Fruit fly (Drosophila melanogaster) S2 (cell line): ENCODE data around the gene CG1979.
A peak's percentile ranks its signal among the peaks of the same experiment; 100 is the strongest.

ENCODE experiments used
- CG8478 ChIP-seq: fragments of >200 bp; optimal IDR thresholded peaks from 2 replicates; lab custom pipeline; 2018
- CTCF ChIP-seq, 2 experiments: fragments of >200 bp; optimal IDR thresholded peaks; 2 replicates each; lab custom pipeline; 2018

The CG1979 gene

DNA sequence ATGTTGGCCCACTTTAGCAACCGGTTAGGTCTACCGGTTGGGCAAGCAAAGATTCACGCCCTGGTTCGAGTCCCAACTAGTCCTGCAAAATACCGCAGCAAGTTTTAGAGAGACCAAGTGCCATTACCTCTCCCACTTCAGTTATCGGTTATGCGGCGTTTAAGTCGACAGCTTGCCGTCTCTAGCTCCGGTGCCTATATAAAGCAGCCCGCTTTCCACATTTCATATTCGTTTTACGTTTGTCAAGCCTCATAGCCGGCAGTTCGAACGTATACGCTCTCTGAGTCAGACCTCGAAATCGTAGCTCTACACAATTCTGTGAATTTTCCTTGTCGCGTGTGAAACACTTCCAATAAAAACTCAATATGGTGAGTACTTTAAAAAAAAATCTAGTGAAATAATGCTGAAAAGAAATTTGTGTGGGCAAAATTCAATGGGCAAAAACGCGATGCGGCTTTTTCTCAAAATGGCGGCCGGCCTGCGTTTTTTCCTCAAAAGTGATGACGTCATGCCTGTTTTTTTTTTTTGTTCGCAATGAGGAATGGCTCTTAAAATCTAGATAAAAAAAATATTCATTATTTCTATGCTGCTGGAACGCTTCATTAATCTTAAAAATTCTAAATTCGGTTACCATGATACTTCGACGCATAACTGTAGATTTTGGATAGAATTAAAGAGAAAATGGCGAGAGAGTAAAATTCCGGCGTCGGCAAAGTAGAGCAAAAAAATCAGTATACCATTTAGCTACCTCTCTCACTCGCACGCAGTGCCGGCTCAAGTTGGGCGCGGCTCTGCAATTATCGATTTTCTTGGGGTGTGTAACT is 32.2 kb downstream of the CG1979 start, which contains the start of gene alphaTub84B:
Gene alphaTub84B (plus strand): TSS at position 223 of the 824 bp plus-strand sequence.
- TF ChIP-seq CTCF (optimal IDR thresholded peaks at IDR 0.05; lab: Kevin White, UChicago) (peak; percentile 49 to 59), CG8478 (lab: Kevin White, UChicago) (no peak)

DNA sequence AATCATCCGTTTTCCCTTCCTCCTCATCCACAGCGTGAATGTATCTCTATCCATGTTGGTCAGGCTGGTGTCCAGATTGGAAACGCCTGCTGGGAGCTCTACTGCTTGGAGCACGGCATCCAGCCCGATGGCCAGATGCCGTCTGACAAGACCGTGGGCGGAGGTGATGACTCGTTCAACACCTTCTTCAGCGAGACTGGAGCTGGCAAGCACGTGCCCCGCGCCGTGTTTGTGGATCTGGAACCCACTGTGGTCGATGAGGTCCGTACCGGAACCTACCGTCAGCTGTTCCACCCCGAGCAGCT is 32.8 kb downstream of the CG1979 start:
- TF ChIP-seq CTCF (optimal IDR thresholded peaks at IDR 0.05; lab: Kevin White, UChicago) (no peak), CG8478 (lab: Kevin White, UChicago) (no peak)

DNA sequence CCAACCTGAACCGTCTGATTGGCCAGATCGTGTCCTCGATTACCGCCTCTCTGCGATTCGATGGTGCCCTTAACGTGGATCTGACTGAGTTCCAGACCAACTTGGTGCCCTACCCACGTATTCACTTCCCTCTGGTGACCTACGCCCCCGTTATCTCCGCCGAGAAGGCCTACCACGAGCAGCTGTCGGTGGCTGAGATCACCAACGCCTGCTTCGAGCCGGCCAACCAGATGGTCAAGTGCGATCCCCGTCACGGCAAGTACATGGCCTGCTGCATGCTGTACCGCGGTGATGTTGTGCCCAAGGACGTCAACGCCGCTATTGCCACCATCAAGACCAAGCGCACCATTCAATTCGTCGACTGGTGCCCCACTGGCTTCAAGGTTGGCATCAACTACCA is 33.5 kb downstream of the CG1979 start:
- TF ChIP-seq CG8478 (lab: Kevin White, UChicago) (no peak), CTCF (optimal IDR thresholded peaks at IDR 0.05; lab: Kevin White, UChicago) (no peak)

DNA sequence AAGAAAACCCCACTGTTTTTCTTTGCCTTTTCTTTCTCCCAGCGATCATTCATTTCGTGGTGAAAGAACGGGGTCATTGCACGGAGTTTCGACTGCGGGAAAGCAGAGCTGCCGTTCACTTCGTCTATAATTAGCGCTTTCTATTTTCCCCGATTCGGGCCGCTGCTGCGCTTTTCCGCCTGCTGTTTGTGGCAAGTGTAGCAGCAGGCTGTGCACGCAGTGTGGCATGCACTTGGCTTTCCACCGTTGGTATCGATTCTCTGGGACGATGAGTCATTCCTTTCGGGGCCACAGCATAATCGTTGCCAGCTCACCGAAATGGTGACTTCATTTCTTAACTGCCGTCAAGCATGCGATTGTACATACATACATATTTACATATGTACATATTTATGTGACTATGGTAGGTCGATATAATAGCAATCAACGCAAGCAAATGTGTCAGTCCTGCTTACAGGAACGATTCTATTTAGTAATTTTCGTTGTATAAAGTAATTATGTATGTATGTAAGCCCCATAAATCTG is 34.5 kb downstream of the CG1979 start:
- TF ChIP-seq CTCF (optimal IDR thresholded peaks at IDR 0.05; lab: Kevin White, UChicago), result peak in 1 of 2 experiments; percentile 17
- TF ChIP-seq CG8478 (lab: Kevin White, UChicago), result no peak

DNA sequence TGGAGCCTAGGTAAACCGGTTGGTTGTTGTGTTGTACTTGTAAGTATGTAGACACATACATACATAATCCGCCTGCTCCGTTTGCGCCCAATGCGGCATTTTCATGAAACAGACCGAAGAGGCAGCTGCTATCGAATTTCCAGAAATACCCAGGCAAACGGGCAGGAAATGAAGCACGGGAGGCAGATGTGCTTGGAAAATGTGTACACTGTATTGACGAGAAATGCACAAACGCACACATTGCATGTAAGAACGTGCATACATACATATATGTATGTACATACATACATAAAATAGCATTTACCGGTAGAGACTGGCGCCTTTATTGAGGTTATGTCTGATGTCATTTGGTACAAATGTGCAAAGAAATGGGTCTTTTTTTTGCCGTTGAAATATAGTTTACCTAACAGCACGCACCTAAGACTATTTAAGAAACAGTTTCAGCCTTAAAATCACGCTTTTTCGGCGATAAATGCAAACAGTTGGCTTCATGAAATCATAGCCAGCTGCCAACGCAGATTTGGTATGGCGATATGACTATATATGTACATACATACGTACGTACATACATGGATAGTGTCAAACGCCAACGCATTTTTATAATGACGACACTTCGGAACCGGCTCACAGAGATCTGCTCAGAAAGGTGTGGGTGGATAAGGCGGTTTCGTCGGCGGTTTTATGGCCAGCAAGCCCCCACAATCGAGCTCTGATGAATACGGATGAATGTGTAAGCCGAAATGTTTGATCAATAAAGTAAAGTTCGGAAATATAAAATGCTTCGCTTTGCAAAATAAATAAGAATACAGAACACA is 35.3 kb downstream of the CG1979 start:
- no peak for TF ChIP-seq CTCF (optimal IDR thresholded peaks at IDR 0.05; lab: Kevin White, UChicago)
- no peak for TF ChIP-seq CG8478 (lab: Kevin White, UChicago)

DNA sequence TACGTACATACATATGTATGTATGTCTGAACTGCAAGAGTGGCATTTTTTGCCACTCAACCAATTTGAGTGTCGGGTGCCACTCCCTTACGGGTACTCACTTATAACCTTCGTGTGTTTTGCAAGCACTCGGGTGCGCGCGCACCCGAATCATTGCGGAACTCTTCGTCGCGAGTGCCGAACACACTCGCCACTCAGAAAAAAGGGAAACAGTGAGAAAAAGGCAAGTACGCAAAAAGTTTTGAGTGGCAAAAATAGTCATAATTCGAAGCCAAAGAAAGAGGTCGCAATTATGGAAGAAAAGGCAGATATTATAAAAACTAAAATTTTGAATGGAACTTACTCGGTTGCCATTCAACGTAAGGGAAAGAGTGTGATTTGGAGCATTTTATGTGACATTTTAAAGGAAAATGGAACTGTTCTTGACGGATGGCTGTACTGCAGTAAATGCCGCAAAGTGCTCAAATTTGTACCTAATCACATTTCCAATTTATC is 36.0 kb downstream of the CG1979 start:
- no peak for TF ChIP-seq CTCF (optimal IDR thresholded peaks at IDR 0.05; lab: Kevin White, UChicago)
- no peak for TF ChIP-seq CG8478 (lab: Kevin White, UChicago)

DNA sequence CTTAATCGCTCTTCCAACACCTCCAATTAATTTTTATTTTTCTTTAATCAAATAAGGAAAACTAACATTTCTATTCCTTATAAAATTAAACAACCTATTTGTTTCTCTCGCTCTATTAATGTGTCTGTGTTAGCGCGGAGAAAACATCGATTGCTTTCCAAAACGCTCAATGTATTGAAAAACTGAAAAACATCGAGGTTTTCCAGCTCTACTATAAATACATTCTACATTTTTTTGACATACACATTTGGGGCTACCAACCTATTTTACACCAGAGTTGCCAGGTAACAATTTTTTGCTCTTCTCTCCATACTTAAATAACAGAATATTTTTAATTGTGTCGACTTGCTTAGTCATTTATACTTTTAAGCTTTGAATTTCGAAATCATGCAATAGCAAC is 37.5 kb downstream of the CG1979 start:
- TF ChIP-seq CTCF (optimal IDR thresholded peaks at IDR 0.05; lab: Kevin White, UChicago), result peak in 1 of 2 experiments; percentile 51
- TF ChIP-seq CG8478 (lab: Kevin White, UChicago), result no peak

DNA sequence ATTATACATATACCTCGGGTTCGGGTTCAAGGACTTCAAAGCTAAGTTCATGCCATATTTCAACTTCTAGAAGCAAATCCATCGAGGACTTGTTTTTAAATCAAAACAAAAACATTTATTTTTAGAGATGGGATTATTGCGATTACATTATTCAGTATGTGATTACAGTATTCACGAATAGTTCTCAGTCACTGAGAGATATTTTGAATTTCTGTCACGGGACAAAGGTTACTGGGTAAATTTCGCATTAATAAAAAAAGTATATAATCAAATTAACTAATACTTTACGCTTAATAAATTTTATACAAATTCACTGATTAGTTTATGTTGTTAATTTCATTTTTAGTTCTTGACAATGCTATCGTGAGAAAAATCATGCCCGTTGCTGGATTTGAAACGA is 39.2 kb downstream of the CG1979 start:
- TF ChIP-seq CTCF (optimal IDR thresholded peaks at IDR 0.05; lab: Kevin White, UChicago) (no peak), CG8478 (lab: Kevin White, UChicago) (no peak)

DNA sequence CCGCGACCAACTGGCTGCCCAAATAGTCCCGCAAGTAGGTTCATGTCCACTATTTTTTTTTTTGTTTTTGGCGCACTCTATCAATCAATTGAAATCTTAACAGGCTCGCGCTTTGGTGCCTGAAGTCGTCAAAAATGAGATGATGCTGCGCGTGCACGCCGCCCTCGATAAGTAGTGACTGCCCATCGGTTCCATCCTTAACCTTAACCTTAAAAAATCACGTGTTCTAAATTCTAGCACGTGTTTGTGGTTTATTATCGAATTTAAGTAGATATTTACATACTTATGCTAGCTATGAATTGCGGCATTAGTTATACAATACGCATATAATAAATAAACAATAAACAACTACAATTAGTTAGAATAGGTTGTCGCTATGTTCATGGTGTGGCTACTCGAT is 40.0 kb downstream of the CG1979 start:
- no peak for TF ChIP-seq CTCF (optimal IDR thresholded peaks at IDR 0.05; lab: Kevin White, UChicago)
- no peak for TF ChIP-seq CG8478 (lab: Kevin White, UChicago)

DNA sequence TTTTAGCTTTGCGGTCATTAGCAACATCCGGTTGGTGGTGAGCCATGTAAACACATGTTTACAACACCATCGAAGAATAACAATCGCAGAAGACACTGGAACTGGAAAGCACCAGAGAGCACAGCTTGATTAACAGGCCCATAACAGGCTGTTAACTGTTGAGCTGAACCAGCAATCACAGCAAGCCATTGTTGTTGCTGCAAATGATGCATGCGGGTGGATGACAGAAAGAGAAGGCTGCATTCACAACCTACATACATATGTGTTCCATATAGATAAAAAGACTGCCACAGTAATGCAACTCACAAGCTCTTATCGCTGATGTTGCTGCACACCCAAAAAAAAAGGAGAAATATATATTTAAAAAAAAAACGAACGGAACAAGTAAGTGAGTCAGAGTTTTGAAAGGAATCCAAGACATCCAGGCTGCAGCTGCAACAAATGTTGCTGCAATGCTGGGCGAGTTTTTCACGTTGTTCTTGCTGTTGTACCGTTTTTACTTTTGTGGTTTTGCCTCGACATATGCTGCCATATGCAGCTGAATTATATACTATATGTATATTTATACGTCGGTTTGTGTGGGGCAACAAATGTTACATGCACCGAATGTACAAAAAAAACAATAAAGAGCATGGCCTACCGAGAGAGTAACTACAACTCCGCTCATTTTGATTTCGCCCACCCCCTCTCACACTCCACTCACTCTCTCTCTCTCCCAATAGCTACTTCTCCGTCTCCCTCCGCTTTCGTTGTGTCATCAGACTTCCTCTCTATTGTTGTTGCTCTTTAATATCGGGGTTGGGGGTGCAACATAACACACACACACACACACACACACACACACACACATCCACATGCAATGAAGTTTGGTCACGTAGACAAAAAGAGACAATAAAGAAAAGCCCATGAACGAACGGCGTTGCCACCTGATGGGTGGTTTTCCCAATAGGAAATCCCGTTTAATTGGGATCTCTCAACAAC is 48.8 kb downstream of the CG1979 start:
- TF ChIP-seq CG8478 (lab: Kevin White, UChicago) (no peak), CTCF (optimal IDR thresholded peaks at IDR 0.05; lab: Kevin White, UChicago) (no peak)

DNA sequence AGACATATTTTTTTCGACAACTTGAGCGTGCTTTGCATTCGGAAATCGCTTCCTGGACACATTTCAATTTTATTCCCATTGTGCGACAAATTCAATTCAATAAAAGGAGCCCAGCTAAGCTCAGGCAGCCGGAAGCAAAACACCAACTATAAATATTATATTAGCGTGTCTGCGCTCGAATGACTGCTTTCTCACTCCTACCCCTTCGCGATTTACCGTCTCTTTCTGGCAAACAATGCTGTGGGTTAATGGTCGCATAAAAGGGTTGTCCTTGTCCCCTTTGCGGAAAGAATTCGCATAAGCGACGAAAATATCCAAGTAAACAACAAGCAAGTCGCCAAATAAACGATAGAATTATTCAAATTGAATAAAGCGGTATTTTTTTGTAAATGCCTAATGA is 49.9 kb downstream of the CG1979 start:
- no peak for TF ChIP-seq CTCF (optimal IDR thresholded peaks at IDR 0.05; lab: Kevin White, UChicago)
- no peak for TF ChIP-seq CG8478 (lab: Kevin White, UChicago)

DNA sequence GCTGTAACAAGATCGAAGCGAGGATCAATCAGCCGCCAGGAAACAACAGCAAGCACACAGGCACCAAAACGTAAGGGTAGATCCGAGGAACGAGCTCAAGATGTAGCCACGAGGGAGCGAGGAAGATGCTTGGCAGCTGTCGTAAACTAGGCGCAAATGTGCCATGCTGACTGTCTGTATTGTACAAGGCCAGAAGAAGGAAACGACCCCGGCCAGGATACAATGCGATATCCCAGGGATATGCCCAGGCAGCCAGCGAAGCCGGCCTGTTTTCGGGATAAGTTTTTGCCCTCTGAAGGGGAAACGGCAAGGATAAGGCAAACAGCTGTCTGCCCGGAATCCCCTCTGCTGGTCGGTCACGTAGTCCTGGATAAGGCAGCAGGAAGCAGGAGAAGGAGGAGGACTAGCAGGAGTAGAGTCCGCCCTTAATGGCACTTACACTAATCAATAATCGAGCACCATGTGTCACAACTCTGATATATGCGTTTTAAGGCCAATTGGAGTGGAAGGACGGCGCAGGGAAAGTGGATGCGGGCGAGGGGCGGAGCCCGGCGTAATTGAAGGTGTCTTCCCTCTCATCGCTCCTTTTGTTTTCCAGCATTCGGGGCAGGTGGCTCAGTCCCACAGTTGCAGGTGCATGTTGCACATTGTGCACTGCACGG is 51.2 kb downstream of the CG1979 start:
- TF ChIP-seq CTCF (optimal IDR thresholded peaks at IDR 0.05; lab: Kevin White, UChicago) (no peak), CG8478 (lab: Kevin White, UChicago) (no peak)
